Worm (Caenorhabditis elegans): ENCODE results near the gene W04E12.2.

DNA sequence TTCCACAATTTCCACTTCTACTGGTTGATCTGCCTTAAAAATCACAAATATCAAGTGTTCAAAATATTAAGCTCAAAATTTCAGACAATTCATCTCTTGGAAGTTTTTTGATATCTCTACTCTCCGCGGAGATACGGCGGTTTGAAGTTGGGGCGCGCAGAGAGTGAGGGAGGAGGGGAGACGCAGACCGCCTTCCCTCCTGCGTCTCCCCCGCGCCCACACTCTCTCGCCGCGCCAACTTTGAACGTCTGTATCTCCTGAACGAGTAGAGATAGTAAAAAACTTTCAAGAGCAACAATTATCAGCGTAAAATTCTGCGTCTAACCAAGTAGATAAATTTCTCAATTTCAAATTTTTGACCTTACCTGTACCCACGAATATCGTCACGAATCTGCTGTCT, 12.9 kb downstream of the W04E12.2 start:
- TF ChIP-seq ztf-11 (tag; optimal IDR thresholded peaks at IDR 0.05) (no peak), elt-3 (tag; optimal IDR thresholded peaks at IDR 0.05) (no peak), ces-1 (GFP tag; optimal IDR thresholded peaks at IDR 0.05) (no peak), elt-1 (tag; optimal IDR thresholded peaks at IDR 0.05; ENCODE audit: borderline replicate concordance, insufficient read depth) (no peak), mab-5 (tag; optimal IDR thresholded peaks at IDR 0.05) (no peak), nhr-237 (tag; optimal IDR thresholded peaks at IDR 0.05) (no peak), lin-13 (tag; optimal IDR thresholded peaks at IDR 0.05) (no peak), unc-62 (GFP tag; optimal IDR thresholded peaks at IDR 0.05) (no peak), tbx-8 (GFP tag; optimal IDR thresholded peaks at IDR 0.05) (no peak), cnd-1 (tag; optimal IDR thresholded peaks at IDR 0.05) (no peak), nhr-2 (tag; optimal IDR thresholded peaks at IDR 0.05) (no peak), blmp-1 (tag; optimal IDR thresholded peaks at IDR 0.05) (no peak), nhr-12 (tag; optimal IDR thresholded peaks at IDR 0.05) (no peak)

All from whole organism, mixed stage, embryonic.